Worm (Caenorhabditis elegans) whole organism, L4 larva: ENCODE results near the gene F58H1.5.

Source experiments
- aha-1 ChIP-seq: fragments of 150-350 bp; peaks from one replicate; lab custom pipeline; 2014; ENCODE audit warnings: missing biosample characterization, missing genetic modification characterization
- arid-1 ChIP-seq: fragments of 200-800 bp; sonication (Bioruptor generic); conservative IDR thresholded peaks from 2 replicates; pipeline ENCODE4 v1.3.6; 2022; ENCODE audit warnings: missing genetic modification reagents, missing genetic modification characterization, missing compliant biosample characterization
- daf-12 ChIP-seq: fragments of 150-350 bp; optimal IDR thresholded peaks from 2 replicates; lab custom pipeline; 2014; ENCODE audit warnings: missing biosample characterization, missing genetic modification reagents, missing genetic modification characterization
- dve-1 ChIP-seq: sonication (generic microtip); optimal IDR thresholded peaks from 2 replicates; lab custom pipeline; 2017; ENCODE audit warnings: antibody characterized with exemption, mild to moderate bottlenecking, missing genetic modification characterization, missing compliant biosample characterization; ENCODE audit not compliant: insufficient read depth
- lin-13 ChIP-seq: fragments of 150-350 bp; optimal IDR thresholded peaks from 2 replicates; lab custom pipeline; 2014; ENCODE audit warnings: missing biosample characterization, missing genetic modification reagents, missing genetic modification characterization
- lin-15B ChIP-seq: fragments of 150-350 bp; sonication (generic microtip); optimal IDR thresholded peaks from 3 replicates; lab custom pipeline; 2014; ENCODE audit warnings: missing biosample characterization, missing genetic modification characterization
- lin-39 ChIP-seq: fragments of 150-350 bp; optimal IDR thresholded peaks from 2 replicates; lab custom pipeline; 2014; ENCODE audit warnings: missing biosample characterization, missing genetic modification reagents, missing genetic modification characterization
- lir-3 ChIP-seq: sonication (generic microtip); optimal IDR thresholded peaks from 2 replicates; lab custom pipeline; 2016; ENCODE audit warnings: mild to moderate bottlenecking, missing genetic modification characterization, missing compliant biosample characterization
- mdl-1 ChIP-seq, 2 experiments: fragments of 150-350 bp in 1 of 2; sonication (generic microtip) in 1 of 2; optimal IDR thresholded peaks; 2 replicates each; lab custom pipeline; 2014 to 2017; ENCODE audit warnings: missing biosample characterization in 2 of 2, missing genetic modification characterization in 2 of 2
- nhr-11 ChIP-seq: fragments of 150-350 bp; optimal IDR thresholded peaks from 2 replicates; lab custom pipeline; 2014; ENCODE audit warnings: missing biosample characterization, missing genetic modification characterization
- nhr-237 ChIP-seq: sonication (generic microtip); optimal IDR thresholded peaks from 2 replicates; lab custom pipeline; 2017; ENCODE audit warnings: missing biosample characterization, missing genetic modification characterization
- nhr-41 ChIP-seq: fragments of 200-800 bp; sonication (Bioruptor generic); IDR thresholded peaks from 2 replicates; pipeline ENCODE4 v1.3.6; 2022; ENCODE audit warnings: missing genetic modification reagents, missing genetic modification characterization, missing compliant biosample characterization
- sdz-12 ChIP-seq: fragments of 200-800 bp; sonication (Bioruptor generic); optimal IDR thresholded peaks from 2 replicates; lab custom pipeline; 2018; ENCODE audit warnings: mild to moderate bottlenecking, missing genetic modification characterization, missing compliant biosample characterization
- snpc-4 ChIP-seq: fragments of 150-350 bp; optimal IDR thresholded peaks from 2 replicates; lab custom pipeline; 2014; ENCODE audit warnings: missing biosample characterization, missing genetic modification characterization

DNA sequence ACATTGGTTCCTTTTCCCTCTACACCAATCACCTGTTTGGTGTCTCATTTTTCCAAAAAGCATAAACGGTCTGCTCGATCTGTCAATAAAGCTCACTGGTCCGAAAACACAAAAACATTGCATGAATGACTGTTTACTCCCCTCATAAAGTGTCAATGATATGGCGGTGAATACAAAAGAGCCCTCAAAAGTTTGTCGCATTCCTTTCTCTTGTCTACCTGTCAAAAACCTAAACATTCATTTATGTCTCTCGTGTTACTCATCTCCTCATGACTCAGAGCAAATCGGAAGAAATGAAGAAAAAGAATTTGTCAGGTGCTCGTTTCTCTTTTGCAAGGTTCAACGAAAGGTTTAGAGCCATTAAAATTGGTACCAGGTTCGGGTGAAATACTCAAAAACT lies 7.0 kb upstream of the F58H1.5 start:
- TF ChIP-seq nhr-11, result no peak
- no peak for TF ChIP-seq dve-1 (tag; lab: Kevin White, UChicago)
- no peak for TF ChIP-seq nhr-41
- no peak for TF ChIP-seq lin-13
- TF ChIP-seq sdz-12 (GFP tag; lab: Kevin White, UChicago), result no peak
- TF ChIP-seq snpc-4 (tag; lab: Kevin White, UChicago), result no peak
- no peak for TF ChIP-seq aha-1
- TF ChIP-seq nhr-237, result no peak
- TF ChIP-seq daf-12 (tag; lab: Kevin White, UChicago), result no peak
- TF ChIP-seq arid-1 (GFP tag; lab: Robert Waterston, UW), result no peak
- no peak for TF ChIP-seq lir-3 (tag; lab: Kevin White, UChicago)
- no peak for TF ChIP-seq lin-39 (tag; lab: Kevin White, UChicago)
- TF ChIP-seq mdl-1 (tag; optimal IDR thresholded peaks at IDR 0.05; lab: Kevin White, UChicago), result no peak
- TF ChIP-seq lin-15B (tag; lab: Kevin White, UChicago), result no peak
